Fruit fly (Drosophila melanogaster) whole organism, wandering third instar larva: ENCODE data around the gene gish.

Experiments used
- Abd-B ChIP-seq: fragments of >200 bp; optimal IDR thresholded peaks from 2 replicates; lab custom pipeline; 2017; ENCODE audit warnings: missing biosample characterization, missing genetic modification characterization
- CG32264 ChIP-seq: fragments of 200-800 bp; sonication (Bioruptor generic); optimal IDR thresholded peaks from 2 replicates; lab custom pipeline; 2016; ENCODE audit warnings: missing biosample characterization, missing genetic modification characterization
- Dfd ChIP-seq: fragments of >200 bp; optimal IDR thresholded peaks from 2 replicates; lab custom pipeline; 2017; ENCODE audit warnings: missing biosample characterization, missing genetic modification characterization
- Dif ChIP-seq: fragments of 200-275, 200-300 bp; sonication (Bioruptor generic); optimal IDR thresholded peaks from 2 replicates; lab custom pipeline; 2018; ENCODE audit warnings: missing biosample characterization, missing genetic modification characterization; ENCODE audit not compliant: partially characterized antibody
- GATAd ChIP-seq: sonication (Bioruptor generic); optimal IDR thresholded peaks from 2 replicates; lab custom pipeline; 2016; ENCODE audit warnings: missing biosample characterization, missing genetic modification characterization
- HLH106 ChIP-seq: fragments of 200-800 bp; optimal IDR thresholded peaks from 3 replicates; lab custom pipeline; 2019; ENCODE audit warnings: missing biosample characterization, mild to moderate bottlenecking, missing genetic modification characterization, moderate library complexity
- Hnf4 ChIP-seq: fragments of 200-800 bp; sonication (Bioruptor generic); optimal IDR thresholded peaks from 2 replicates; lab custom pipeline; 2016; ENCODE audit warnings: missing biosample characterization, mild to moderate bottlenecking, missing genetic modification characterization
- Hr78 ChIP-seq: fragments of >200 bp; optimal IDR thresholded peaks from 2 replicates; lab custom pipeline; 2017; ENCODE audit warnings: missing biosample characterization, missing genetic modification characterization
- Hr83 ChIP-seq: fragments of 200-300 bp; sonication (Bioruptor generic); optimal IDR thresholded peaks from 2 replicates; lab custom pipeline; 2016; ENCODE audit warnings: missing biosample characterization, mild to moderate bottlenecking, missing genetic modification characterization, moderate library complexity; ENCODE audit not compliant: poor library complexity, severe bottlenecking
- Jra ChIP-seq: sonication (Bioruptor generic); optimal IDR thresholded peaks from 2 replicates; lab custom pipeline; 2016; ENCODE audit warnings: missing biosample characterization, missing genetic modification characterization
- Mio ChIP-seq: sonication (Bioruptor generic); optimal IDR thresholded peaks from 2 replicates; lab custom pipeline; 2016; ENCODE audit warnings: missing biosample characterization, missing genetic modification characterization
- Myc ChIP-seq: fragments of >200 bp; optimal IDR thresholded peaks from 2 replicates; lab custom pipeline; 2017
- N ChIP-seq: fragments of >200 bp; optimal IDR thresholded peaks from 2 replicates; lab custom pipeline; 2018; ENCODE audit warnings: missing biosample characterization, missing external identifiers, missing genetic modification characterization
- OdsH ChIP-seq: fragments of 200-800 bp; sonication (Bioruptor generic); optimal IDR thresholded peaks from 2 replicates; lab custom pipeline; 2016; ENCODE audit warnings: missing biosample characterization, mild to moderate bottlenecking, missing genetic modification characterization
- Rel ChIP-seq, 2 experiments: fragments of 200-800 bp; sonication (Bioruptor generic) in 1 of 2; optimal IDR thresholded peaks; 2 replicates in 1 of 2; 3 replicates in 1 of 2; lab custom pipeline; 2016 to 2019; ENCODE audit warnings: mild to moderate bottlenecking in 2 of 2, missing biosample characterization in 2 of 2, missing genetic modification characterization in 2 of 2, moderate library complexity in 1 of 2
- Sp1 ChIP-seq: fragments of 200-800 bp; sonication (Bioruptor generic); optimal IDR thresholded peaks from 3 replicates; lab custom pipeline; 2019; ENCODE audit warnings: missing biosample characterization, mild to moderate bottlenecking, missing genetic modification characterization, moderate library complexity
- Vsx2 ChIP-seq: fragments of 200-300, 225-300 bp; sonication (Bioruptor generic); optimal IDR thresholded peaks from 2 replicates; lab custom pipeline; 2018; ENCODE audit warnings: missing biosample characterization, missing genetic modification characterization; ENCODE audit not compliant: partially characterized antibody
- brk ChIP-seq: fragments of 200-800 bp; sonication (Bioruptor generic); optimal IDR thresholded peaks from 2 replicates; lab custom pipeline; 2016; ENCODE audit warnings: missing biosample characterization, mild to moderate bottlenecking, missing genetic modification characterization
- dl ChIP-seq, 2 experiments: fragments of 175-275, 200-275 bp in 1 of 2; fragments of 200-275 bp in 1 of 2; sonication (Bioruptor generic); optimal IDR thresholded peaks; lab custom pipeline; 2018; ENCODE audit warnings: mild to moderate bottlenecking in 2 of 2, missing biosample characterization in 2 of 2, missing genetic modification characterization in 2 of 2, moderate library complexity in 2 of 2; ENCODE audit not compliant: partially characterized antibody in 2 of 2, insufficient read depth in 1 of 2
- dmrt93B ChIP-seq: fragments of 200-800 bp; sonication (Bioruptor generic); optimal IDR thresholded peaks from 2 replicates; lab custom pipeline; 2018; ENCODE audit warnings: missing biosample characterization, mild to moderate bottlenecking, missing genetic modification characterization
- dsf ChIP-seq: sonication (Bioruptor generic); optimal IDR thresholded peaks from 2 replicates; lab custom pipeline; 2016; ENCODE audit warnings: missing biosample characterization, missing genetic modification characterization, borderline replicate concordance
- foxo ChIP-seq, 2 experiments: fragments of 200-800 bp; sonication (Bioruptor generic); optimal IDR thresholded peaks; 2 replicates in 1 of 2; 3 replicates in 1 of 2; lab custom pipeline; 2016 to 2017; ENCODE audit warnings: missing biosample characterization in 2 of 2, missing genetic modification characterization in 2 of 2
- h ChIP-seq: fragments of 200-800 bp; sonication (Bioruptor generic); optimal IDR thresholded peaks from 3 replicates; lab custom pipeline; 2016; ENCODE audit warnings: missing biosample characterization, mild to moderate bottlenecking, missing genetic modification characterization
- jim ChIP-seq: fragments of 175-275, 200-325 bp; sonication (Bioruptor generic); optimal IDR thresholded peaks from 2 replicates; lab custom pipeline; 2016; ENCODE audit warnings: missing biosample characterization, mild to moderate bottlenecking, missing genetic modification characterization
- lola ChIP-seq: fragments of >200 bp; optimal IDR thresholded peaks from 2 replicates; lab custom pipeline; 2017; ENCODE audit warnings: missing biosample characterization, missing genetic modification characterization
- pan ChIP-seq: fragments of >200 bp; optimal IDR thresholded peaks from 2 replicates; lab custom pipeline; 2017
- psq ChIP-seq: fragments of 200-800 bp; sonication (Bioruptor generic); optimal IDR thresholded peaks from 3 replicates; lab custom pipeline; 2017; ENCODE audit warnings: missing biosample characterization, mild to moderate bottlenecking, missing genetic modification characterization, moderate library complexity
- rgr ChIP-seq: fragments of 200-800 bp; sonication (Bioruptor generic); optimal IDR thresholded peaks from 3 replicates; lab custom pipeline; 2016; ENCODE audit warnings: missing biosample characterization, mild to moderate bottlenecking, missing genetic modification characterization
- sage ChIP-seq: fragments of 200-800 bp; sonication (Bioruptor generic); optimal IDR thresholded peaks from 2 replicates; lab custom pipeline; 2016; ENCODE audit warnings: missing biosample characterization, mild to moderate bottlenecking, missing genetic modification characterization
- sv ChIP-seq: fragments of 200-800 bp; sonication (Bioruptor generic); optimal IDR thresholded peaks from 3 replicates; lab custom pipeline; 2016; ENCODE audit warnings: missing biosample characterization, missing genetic modification characterization
- tai ChIP-seq: sonication (Bioruptor generic); optimal IDR thresholded peaks from 2 replicates; lab custom pipeline; 2016; ENCODE audit warnings: missing biosample characterization, missing genetic modification characterization
- usp ChIP-seq: fragments of >200 bp; optimal IDR thresholded peaks from 2 replicates; lab custom pipeline; 2017; ENCODE audit warnings: missing biosample characterization, missing genetic modification characterization
- woc ChIP-seq: sonication (Bioruptor generic); optimal IDR thresholded peaks from 2 replicates; lab custom pipeline; 2016; ENCODE audit warnings: missing biosample characterization, mild to moderate bottlenecking, missing genetic modification characterization

The gish gene

dm6 chr3R:16273503-16274131, 1.4 kb downstream of the gish start:
- TF ChIP-seq Abd-B (GFP tag; lab: Kevin White, UChicago) (no peak), psq (GFP tag; lab: Kevin White, UChicago) (no peak), sv (GFP tag; lab: Kevin White, UChicago) (no peak), usp (GFP tag; lab: Kevin White, UChicago) (no peak), rgr (GFP tag; lab: Kevin White, UChicago) (no peak), Sp1 (GFP tag; lab: Kevin White, UChicago) (no peak), woc (GFP tag; lab: Kevin White, UChicago) (no peak), foxo (GFP tag; optimal IDR thresholded peaks at IDR 0.05; lab: Kevin White, UChicago) (no peak), Hr83 (no peak), pan (lab: Kevin White, UChicago) (no peak), GATAd (no peak), dmrt93B (GFP tag; lab: Kevin White, UChicago) (no peak), Dif (GFP tag; lab: Kevin White, UChicago) (no peak), N (GFP tag; lab: Kevin White, UChicago) (no peak), Dfd (GFP tag; lab: Kevin White, UChicago) (no peak)

DNA sequence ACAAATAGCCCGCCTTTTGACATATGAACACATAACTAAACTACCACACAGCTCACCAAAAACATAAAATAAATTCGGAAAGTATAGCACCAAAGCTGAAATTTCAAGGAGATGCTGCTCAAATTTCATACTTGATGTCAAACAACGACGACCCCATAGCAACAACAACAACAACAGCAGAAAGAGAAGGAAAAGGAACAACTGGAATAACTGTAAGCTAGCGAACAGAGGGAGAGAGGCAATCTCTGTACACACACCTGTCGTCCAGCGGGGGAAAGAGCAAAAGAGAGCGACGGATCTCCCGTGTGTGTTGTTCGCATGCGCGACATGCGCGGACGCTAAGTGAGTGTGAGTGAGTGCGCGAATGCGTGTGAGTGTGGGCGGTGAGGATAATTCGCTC, 2.3 kb downstream of the gish start:
- TF ChIP-seq foxo (GFP tag; optimal IDR thresholded peaks at IDR 0.05; lab: Kevin White, UChicago) (no peak), Hr83 (no peak), lola (no peak), dl (GFP tag; optimal IDR thresholded peaks at IDR 0.05; lab: Kevin White, UChicago; ENCODE audit: insufficient read depth in 1 of 2, partially characterized antibody in 2 of 2) (peak; percentile 0 to 57), Dif (GFP tag; lab: Kevin White, UChicago) (peak; percentile 3), Vsx2 (GFP tag; lab: Kevin White, UChicago) (no peak), Sp1 (GFP tag; lab: Kevin White, UChicago) (no peak), dmrt93B (GFP tag; lab: Kevin White, UChicago) (no peak), psq (GFP tag; lab: Kevin White, UChicago) (peak; percentile 25), HLH106 (no peak)

DNA sequence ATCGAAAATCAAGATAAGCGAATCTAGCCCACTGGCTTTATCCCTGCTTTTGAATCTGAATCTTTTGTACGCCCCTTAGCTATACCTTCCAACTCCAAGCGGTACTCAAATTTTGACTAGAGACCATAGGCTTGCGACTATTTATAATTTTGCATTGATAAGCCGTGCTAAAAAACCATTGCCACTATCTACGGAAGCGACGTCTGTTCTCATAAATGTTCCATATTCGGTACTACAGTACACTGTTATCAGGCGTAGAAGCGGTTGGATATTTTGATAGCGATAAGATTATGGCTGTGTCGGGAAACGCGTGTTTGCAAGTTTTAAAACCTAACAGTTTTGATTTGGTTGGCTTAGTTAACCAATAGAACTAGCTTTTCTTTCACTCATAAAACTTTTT, 3.1 kb downstream of the gish start:
- TF ChIP-seq sage (GFP tag; lab: Kevin White, UChicago) (no peak), Rel (GFP tag; optimal IDR thresholded peaks at IDR 0.05; lab: Kevin White, UChicago) (no peak), Rel (tag; optimal IDR thresholded peaks at IDR 0.05; lab: Kevin White, UChicago) (no peak), GATAd (no peak), Abd-B (GFP tag; lab: Kevin White, UChicago) (no peak), Hr83 (no peak), dsf (GFP tag; lab: Kevin White, UChicago) (no peak), Dfd (GFP tag; lab: Kevin White, UChicago) (no peak), Sp1 (GFP tag; lab: Kevin White, UChicago) (no peak), OdsH (no peak), Vsx2 (GFP tag; lab: Kevin White, UChicago) (no peak), Jra (GFP tag; lab: Kevin White, UChicago) (no peak), jim (no peak), dl (GFP tag; optimal IDR thresholded peaks at IDR 0.05; lab: Kevin White, UChicago; ENCODE audit: insufficient read depth in 1 of 2, partially characterized antibody in 2 of 2) (no peak), CG32264 (GFP tag; lab: Kevin White, UChicago) (no peak), woc (GFP tag; lab: Kevin White, UChicago) (no peak), rgr (GFP tag; lab: Kevin White, UChicago) (no peak), Mio (GFP tag; lab: Kevin White, UChicago) (no peak)

DNA sequence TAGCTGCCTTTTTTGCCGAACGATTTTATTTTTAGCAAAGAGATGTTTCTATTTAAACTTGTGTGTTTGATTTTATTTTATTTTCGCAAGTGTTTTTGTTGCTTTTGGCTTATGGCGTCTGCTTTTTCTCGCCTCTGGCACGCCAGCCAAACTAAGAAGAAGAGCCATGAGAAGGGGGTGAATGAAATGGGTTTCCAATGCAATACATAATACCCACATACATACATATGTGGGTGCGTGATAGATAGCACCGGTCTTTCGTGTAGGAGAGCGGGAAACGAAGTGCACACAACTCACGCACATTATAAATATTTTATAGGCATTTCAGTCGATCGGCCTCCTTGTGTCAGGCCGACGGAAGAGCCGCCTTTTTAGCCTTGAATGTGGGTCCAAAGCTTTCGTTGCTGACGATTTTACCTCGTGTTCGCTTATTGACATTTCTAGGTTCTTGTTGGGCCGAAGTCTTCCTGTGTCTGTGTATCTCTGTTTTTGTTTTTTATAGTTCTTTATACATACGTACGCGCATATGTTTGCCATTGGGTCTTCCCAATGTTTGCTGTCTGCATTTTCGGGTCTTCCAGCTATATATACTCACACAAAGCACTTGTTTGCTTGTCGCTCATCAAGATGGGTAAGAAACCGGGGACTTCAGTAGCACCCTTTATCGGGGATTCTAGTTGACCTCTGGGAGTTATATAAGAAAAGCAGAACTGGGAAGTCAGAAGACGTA, 3.8 kb downstream of the gish start:
- TF ChIP-seq brk (GFP tag; lab: Kevin White, UChicago): no peak
- no peak for TF ChIP-seq rgr (GFP tag; lab: Kevin White, UChicago)
- TF ChIP-seq Mio (GFP tag; lab: Kevin White, UChicago): no peak
- TF ChIP-seq tai (GFP tag; lab: Kevin White, UChicago): no peak
- no peak for TF ChIP-seq CG32264 (GFP tag; lab: Kevin White, UChicago)
- TF ChIP-seq dsf (GFP tag; lab: Kevin White, UChicago): no peak
- TF ChIP-seq Myc (lab: Kevin White, UChicago): no peak
- no peak for TF ChIP-seq Hr78 (GFP tag; lab: Kevin White, UChicago)
- TF ChIP-seq sv (GFP tag; lab: Kevin White, UChicago): no peak
- TF ChIP-seq Sp1 (GFP tag; lab: Kevin White, UChicago): no peak
- no peak for TF ChIP-seq woc (GFP tag; lab: Kevin White, UChicago)
- no peak for TF ChIP-seq Vsx2 (GFP tag; lab: Kevin White, UChicago)
- no peak for TF ChIP-seq h (GFP tag; lab: Kevin White, UChicago)
- TF ChIP-seq Dfd (GFP tag; lab: Kevin White, UChicago): no peak
- TF ChIP-seq Hnf4 (GFP tag; lab: Kevin White, UChicago): no peak
- TF ChIP-seq GATAd: no peak
